Worm (Caenorhabditis elegans) whole organism, L4/young adult: ENCODE measurements around the gene sphk-1.

Experiments
- dao-5 ChIP-seq: sonication (generic microtip); optimal IDR thresholded peaks from 2 replicates; lab custom pipeline; 2016; ENCODE audit warnings: missing genotype, missing genetic modification characterization, moderate library complexity, missing compliant biosample characterization
- him-1 ChIP-seq: sonication (generic microtip); optimal IDR thresholded peaks from 2 replicates; lab custom pipeline; 2016; ENCODE audit warnings: missing genotype, missing genetic modification reagents, missing genetic modification characterization, missing compliant biosample characterization

- no peak for TF ChIP-seq dao-5 (tag; lab: Kevin White, UChicago)
- TF ChIP-seq him-1 (tag; lab: Kevin White, UChicago) = no peak
Observed at ce11 chrII:8650644-8651159, 50.8 kb downstream of the sphk-1 start, which contains the start of gene pyr-1.
